Worm (Caenorhabditis elegans) whole organism, L1 larva: ENCODE results near the gene mod-1.

Experiments used
- C34B4.2 ChIP-seq: sonication (generic microtip); optimal IDR thresholded peaks from 2 replicates; lab custom pipeline; 2017; ENCODE audit warnings: mild to moderate bottlenecking, missing genetic modification characterization, missing compliant biosample characterization
- F16B12.6 ChIP-seq: fragments of 150-350 bp; optimal IDR thresholded peaks from 2 replicates; lab custom pipeline; 2014; ENCODE audit warnings: missing biosample characterization, missing genetic modification characterization
- aha-1 ChIP-seq: fragments of 150-350 bp; optimal IDR thresholded peaks from 2 replicates; lab custom pipeline; 2014; ENCODE audit warnings: missing biosample characterization, missing genetic modification characterization
- alr-1 ChIP-seq: fragments of 200-800 bp; sonication (Bioruptor generic); optimal IDR thresholded peaks from 2 replicates; lab custom pipeline; 2018; ENCODE audit warnings: borderline replicate concordance, mild to moderate bottlenecking, missing genetic modification characterization, missing compliant biosample characterization
- ama-1 ChIP-seq: fragments of 150-350 bp; optimal IDR thresholded peaks from 2 replicates; lab custom pipeline; 2014
- blmp-1 ChIP-seq: fragments of 150-350 bp; optimal IDR thresholded peaks from 2 replicates; lab custom pipeline; 2014; ENCODE audit warnings: missing biosample characterization, missing genetic modification characterization
- ceh-90 ChIP-seq: sonication (generic microtip); optimal IDR thresholded peaks from 2 replicates; lab custom pipeline; 2016; ENCODE audit warnings: missing genetic modification characterization, missing compliant biosample characterization
- efl-1 ChIP-seq, 4 experiments: fragments of 150-350 bp; optimal IDR thresholded peaks in 3 of 4; peaks in 1 of 4; 1 replicate in 1 of 4; 2 replicates in 3 of 4; lab custom pipeline; 2014; ENCODE audit warnings: missing biosample characterization in 2 of 4, missing genetic modification characterization in 2 of 4, missing genetic modification reagents in 2 of 4
- egl-13 ChIP-seq: sonication (generic microtip); optimal IDR thresholded peaks from 2 replicates; lab custom pipeline; 2016; ENCODE audit warnings: missing genotype, missing genetic modification reagents, missing genetic modification characterization, missing compliant biosample characterization
- egl-27 ChIP-seq, 2 experiments: fragments of 150-350 bp in 1 of 2; sonication (generic microtip); optimal IDR thresholded peaks; 3 replicates each; lab custom pipeline; 2017 to 2018; ENCODE audit warnings: missing biosample characterization in 2 of 2, missing genetic modification characterization in 2 of 2, missing genetic modification reagents in 2 of 2
- elt-3 ChIP-seq, 6 experiments: fragments of 150-350 bp in 1 of 6; sonication (generic microtip); optimal IDR thresholded peaks; 2 replicates each; lab custom pipeline; 2017 to 2018; ENCODE audit warnings: missing biosample characterization in 6 of 6, missing genetic modification characterization in 6 of 6, inconsistent platforms in 1 of 6
- fkh-8 ChIP-seq: sonication (generic microtip); optimal IDR thresholded peaks from 2 replicates; lab custom pipeline; 2016; ENCODE audit warnings: mild to moderate bottlenecking, missing genetic modification characterization, missing compliant biosample characterization
- grh-1 ChIP-seq: fragments of 200-800 bp; sonication (Bioruptor generic); IDR thresholded peaks from 2 replicates; pipeline ENCODE4 v1.3.6; 2022; ENCODE audit warnings: missing genetic modification reagents, missing genetic modification characterization, missing compliant biosample characterization
- lin-13 ChIP-seq: fragments of 150-350 bp; optimal IDR thresholded peaks from 2 replicates; lab custom pipeline; 2014; ENCODE audit warnings: missing biosample characterization, missing genetic modification reagents, missing genetic modification characterization
- lin-14 ChIP-seq: fragments of 200-800 bp; sonication (Bioruptor generic); optimal IDR thresholded peaks from 2 replicates; lab custom pipeline; 2018; ENCODE audit warnings: mild to moderate bottlenecking, missing genetic modification characterization, moderate library complexity, missing compliant biosample characterization
- lsy-2 ChIP-seq, 2 experiments: fragments of 150-350 bp; optimal IDR thresholded peaks; 2 replicates each; lab custom pipeline; 2014; ENCODE audit warnings: missing biosample characterization in 2 of 2, missing genetic modification characterization in 2 of 2
- mdl-1 ChIP-seq, 2 experiments: fragments of 150-350 bp; optimal IDR thresholded peaks; 2 replicates each; lab custom pipeline; 2014 to 2017; ENCODE audit warnings: missing biosample characterization in 2 of 2, missing genetic modification characterization in 2 of 2, inconsistent platforms in 1 of 2
- mef-2 ChIP-seq: fragments of 150-350 bp; optimal IDR thresholded peaks from 2 replicates; lab custom pipeline; 2014; ENCODE audit warnings: missing biosample characterization, missing genetic modification characterization
- nhr-28 ChIP-seq: fragments of 150-350 bp; optimal IDR thresholded peaks from 2 replicates; lab custom pipeline; 2014; ENCODE audit warnings: missing biosample characterization, missing genetic modification characterization
- nhr-71 ChIP-seq: sonication (generic microtip); optimal IDR thresholded peaks from 2 replicates; lab custom pipeline; 2016; ENCODE audit warnings: mild to moderate bottlenecking, missing genetic modification characterization, moderate library complexity, missing compliant biosample characterization
- nhr-77 ChIP-seq: fragments of 150-350 bp; optimal IDR thresholded peaks from 2 replicates; lab custom pipeline; 2014; ENCODE audit warnings: missing biosample characterization, missing genetic modification characterization
- nhr-84 ChIP-seq: sonication (generic microtip); optimal IDR thresholded peaks from 2 replicates; lab custom pipeline; 2017; ENCODE audit warnings: missing biosample characterization, missing genetic modification characterization
- nhr-85 ChIP-seq: sonication (generic microtip); peaks from one replicate; lab custom pipeline; 2016; ENCODE audit warnings: missing genetic modification characterization, inconsistent platforms, missing compliant biosample characterization
- nhr-90 ChIP-seq: sonication (generic microtip); optimal IDR thresholded peaks from 2 replicates; lab custom pipeline; 2016; ENCODE audit warnings: mild to moderate bottlenecking, missing genetic modification characterization, missing compliant biosample characterization; ENCODE audit not compliant: poor library complexity
- rnt-1 ChIP-seq: sonication (generic microtip); optimal IDR thresholded peaks from 2 replicates; lab custom pipeline; 2016; ENCODE audit warnings: mild to moderate bottlenecking, missing genetic modification characterization, moderate library complexity, missing compliant biosample characterization
- skn-1 ChIP-seq: fragments of 150-350 bp; optimal IDR thresholded peaks from 2 replicates; lab custom pipeline; 2014; ENCODE audit warnings: missing biosample characterization, missing genetic modification characterization
- sox-4 ChIP-seq: sonication (generic microtip); optimal IDR thresholded peaks from 2 replicates; lab custom pipeline; 2016; ENCODE audit warnings: missing genetic modification characterization, missing compliant biosample characterization
- sup-37 ChIP-seq: fragments of 200-800 bp; sonication (Bioruptor generic); optimal IDR thresholded peaks from 2 replicates; lab custom pipeline; 2018; ENCODE audit warnings: mild to moderate bottlenecking, missing genetic modification characterization, missing compliant biosample characterization
- swsn-7 ChIP-seq: sonication (generic microtip); optimal IDR thresholded peaks from 2 replicates; lab custom pipeline; 2016; ENCODE audit warnings: missing genetic modification characterization, missing compliant biosample characterization
- vab-15 ChIP-seq: sonication (generic microtip); optimal IDR thresholded peaks from 2 replicates; lab custom pipeline; 2017; ENCODE audit warnings: missing genotype, mild to moderate bottlenecking, missing genetic modification characterization, missing compliant biosample characterization
- zag-1 ChIP-seq: fragments of 150-350 bp; optimal IDR thresholded peaks from 2 replicates; lab custom pipeline; 2014; ENCODE audit warnings: missing biosample characterization, missing genetic modification characterization
- ztf-11 ChIP-seq, 2 experiments: sonication (generic microtip); optimal IDR thresholded peaks; 2 replicates each; lab custom pipeline; 2016 to 2017; ENCODE audit warnings: missing genetic modification characterization in 2 of 2, missing biosample characterization in 1 of 2, missing compliant biosample characterization in 1 of 2
- ztf-4 ChIP-seq: fragments of 150-350 bp; optimal IDR thresholded peaks from 2 replicates; lab custom pipeline; 2014; ENCODE audit warnings: missing biosample characterization, missing genetic modification characterization

The mod-1 gene

DNA sequence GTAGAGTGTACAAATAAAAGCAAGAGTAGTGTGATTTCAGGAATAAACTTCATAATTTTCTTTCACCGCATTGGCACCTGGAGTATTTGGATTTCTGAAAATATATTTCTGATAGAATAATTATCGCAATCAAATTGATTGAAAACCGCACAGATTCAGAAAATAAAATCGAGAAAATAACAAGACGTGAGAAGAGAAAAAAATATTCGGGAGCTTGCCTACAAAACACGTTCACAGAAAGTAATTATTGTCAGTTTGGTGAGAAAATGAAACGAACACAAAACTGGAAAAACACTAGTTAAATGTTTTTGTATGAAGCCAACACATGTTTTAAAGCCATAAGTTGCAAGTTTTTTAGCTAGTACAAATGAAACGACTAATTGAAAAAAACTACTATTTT lies at the start of gene mod-1:
mod-1 (minus strand) TSS at position 101 of the 400 bp plus-strand sequence.
- TF ChIP-seq skn-1 (tag; lab: Kevin White, UChicago) (no peak), mef-2 (tag; lab: Kevin White, UChicago) (no peak), lin-13 (GFP tag; lab: Kevin White, UChicago) (no peak), swsn-7 (tag; lab: Kevin White, UChicago) (no peak)
- TF ChIP-seq, all 84 proteins: peak for 0

ce11 chrV:8956387-8957095 lies 42.7 kb upstream of the mod-1 start, which contains the start of gene ttc-17:
Gene ttc-17, plus strand, starts transcription at chrV:8957045.
- TF ChIP-seq nhr-71 (tag; lab: Kevin White, UChicago) (no peak), blmp-1 (tag; lab: Kevin White, UChicago) (peak; percentile 31), lsy-2 (tag; optimal IDR thresholded peaks at IDR 0.05; lab: Kevin White, UChicago) (peak in 1 of 2 experiments; percentile 4)

DNA sequence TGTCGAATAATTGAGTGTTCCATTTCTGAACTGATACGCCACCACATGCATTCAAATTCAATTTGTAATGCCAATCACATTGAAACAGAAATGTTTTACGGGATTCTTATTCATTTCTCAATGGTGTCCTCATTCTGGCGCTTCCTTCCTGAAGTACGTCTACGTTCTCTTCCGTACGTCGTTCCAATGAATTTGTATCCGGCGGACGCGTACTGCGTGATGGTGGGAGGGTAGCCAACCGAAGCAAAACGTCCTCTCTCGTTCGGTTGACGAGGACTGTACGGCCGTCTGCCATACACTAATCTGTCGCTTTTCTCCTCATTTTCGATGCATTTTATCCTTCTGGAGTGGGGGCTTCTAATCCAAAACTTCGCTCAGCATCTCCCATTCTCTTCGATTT lies 36.0 kb upstream of the mod-1 start:
- TF ChIP-seq vab-15 (tag; lab: Kevin White, UChicago), result no peak
- no peak for TF ChIP-seq sox-4
- TF ChIP-seq egl-27 (tag; optimal IDR thresholded peaks at IDR 0.05; lab: Kevin White, UChicago), result no peak
- no peak for TF ChIP-seq mdl-1 (tag; optimal IDR thresholded peaks at IDR 0.05; lab: Kevin White, UChicago)
- no peak for TF ChIP-seq nhr-90 (tag; lab: Kevin White, UChicago)
- TF ChIP-seq F16B12.6 (tag; lab: Kevin White, UChicago), result no peak
- TF ChIP-seq fkh-8 (tag; lab: Kevin White, UChicago), result no peak
- no peak for TF ChIP-seq rnt-1 (tag; lab: Kevin White, UChicago)
- TF ChIP-seq egl-13 (tag; lab: Kevin White, UChicago), result no peak
- no peak for TF ChIP-seq nhr-77
- no peak for TF ChIP-seq ztf-4 (tag; lab: Kevin White, UChicago)
- TF ChIP-seq zag-1 (tag; lab: Kevin White, UChicago), result no peak
- TF ChIP-seq nhr-84 (tag; lab: Kevin White, UChicago), result no peak
- TF ChIP-seq alr-1 (tag; lab: Kevin White, UChicago), result no peak

DNA sequence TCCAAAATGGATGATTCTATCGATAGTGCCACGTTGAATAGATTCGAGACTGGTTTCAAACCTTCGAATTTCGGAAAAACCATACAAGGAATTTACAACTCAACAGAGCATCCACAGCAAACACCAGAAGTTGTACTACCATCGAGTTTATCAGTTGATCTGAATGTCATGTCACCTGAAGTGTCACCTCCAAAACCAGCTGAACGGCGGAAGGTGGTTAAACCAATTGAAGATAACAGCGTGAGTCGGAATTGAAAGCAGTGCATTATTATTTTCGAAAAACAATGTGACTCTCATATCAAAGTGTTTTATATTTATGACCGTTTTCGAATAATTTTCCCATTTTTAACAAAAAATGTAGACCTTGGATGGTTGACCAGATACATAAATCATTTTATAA lies 35.2 kb upstream of the mod-1 start:
- peak; percentile 37 for TF ChIP-seq nhr-85 (tag; lab: Kevin White, UChicago)
- TF ChIP-seq ztf-11 (tag; optimal IDR thresholded peaks at IDR 0.05; lab: Kevin White, UChicago), result no peak
- no peak for TF ChIP-seq lin-14

ce11 chrV:8948365-8948764 lies 34.5 kb upstream of the mod-1 start:
- TF ChIP-seq egl-27 (tag; optimal IDR thresholded peaks at IDR 0.05; lab: Kevin White, UChicago) (no peak), grh-1 (GFP tag; lab: Robert Waterston, UW) (no peak), nhr-28 (tag; lab: Kevin White, UChicago) (no peak), nhr-77 (no peak), swsn-7 (tag; lab: Kevin White, UChicago) (no peak), ceh-90 (tag; lab: Kevin White, UChicago) (no peak), C34B4.2 (no peak), efl-1 (optimal IDR thresholded peaks at IDR 0.05; lab: Kevin White, UChicago) (no peak), efl-1 (GFP tag; optimal IDR thresholded peaks at IDR 0.05 in 1 of 2; lab: Kevin White, UChicago) (no peak), vab-15 (tag; lab: Kevin White, UChicago) (no peak), sup-37 (no peak), aha-1 (tag; lab: Kevin White, UChicago) (no peak), elt-3 (tag; optimal IDR thresholded peaks at IDR 0.05; lab: Kevin White, UChicago) (no peak), ama-1 (lab: Kevin White, UChicago) (no peak)
- TF ChIP-seq, all 84 proteins: peak for 0
